Fruit fly (Drosophila melanogaster) whole organism, embryonic: ENCODE data around the gene CG1785.

Source experiments
- CG10654 ChIP-seq: fragments of 200-800 bp; sonication (Bioruptor generic); optimal IDR thresholded peaks from 2 replicates; lab custom pipeline; 2016; ENCODE audit warnings: missing biosample characterization, missing genetic modification characterization
- CG11085 ChIP-seq: fragments of 200-800 bp; sonication (Bioruptor generic); IDR thresholded peaks from 2 replicates; pipeline ENCODE4 v1.3.6; 2022; ENCODE audit warnings: missing biosample characterization, missing genetic modification characterization
- CG12155 ChIP-seq: fragments of 200-800 bp; sonication (Bioruptor generic); optimal IDR thresholded peaks from 3 replicates; lab custom pipeline; 2016; ENCODE audit warnings: missing biosample characterization, missing genetic modification characterization
- CG13424 ChIP-seq: fragments of 200-800 bp; sonication (Bioruptor generic); optimal IDR thresholded peaks from 2 replicates; lab custom pipeline; 2019; ENCODE audit warnings: missing biosample characterization, mild to moderate bottlenecking, missing genetic modification characterization, moderate library complexity
- CG14014 ChIP-seq: fragments of 200-800 bp; sonication (Bioruptor generic); IDR thresholded peaks from 2 replicates; pipeline ENCODE4 v1.3.6; 2022; ENCODE audit warnings: missing biosample characterization, missing genetic modification characterization
- CG14965 ChIP-seq: fragments of 200-800 bp; sonication (Bioruptor generic); optimal IDR thresholded peaks from 2 replicates; lab custom pipeline; 2016; ENCODE audit warnings: missing biosample characterization, missing genetic modification characterization, borderline replicate concordance
- CG16815 ChIP-seq: fragments of 200-800 bp; sonication (Bioruptor generic); optimal IDR thresholded peaks from 3 replicates; lab custom pipeline; 2017; ENCODE audit warnings: missing biosample characterization, mild to moderate bottlenecking, missing genetic modification characterization
- CG17612 ChIP-seq: fragments of 200-800 bp; sonication (Bioruptor generic); IDR thresholded peaks from 2 replicates; pipeline ENCODE4 v1.3.6; 2022; ENCODE audit warnings: missing biosample characterization, missing genetic modification characterization
- CG18262 ChIP-seq: fragments of 200-800 bp; optimal IDR thresholded peaks from 3 replicates; lab custom pipeline; 2019; ENCODE audit warnings: missing biosample characterization, mild to moderate bottlenecking, missing genetic modification characterization, moderate library complexity
- CG18619 ChIP-seq: fragments of 200-800 bp; sonication (Bioruptor generic); optimal IDR thresholded peaks from 3 replicates; lab custom pipeline; 2017; ENCODE audit warnings: missing biosample characterization, mild to moderate bottlenecking, missing genetic modification characterization
- CG2116 ChIP-seq: fragments of 200-800 bp; sonication (Bioruptor generic); optimal IDR thresholded peaks from 3 replicates; lab custom pipeline; 2018; ENCODE audit warnings: missing biosample characterization, mild to moderate bottlenecking, missing genetic modification characterization
- CG2120 ChIP-seq: fragments of 200-800 bp; sonication (Bioruptor generic); optimal IDR thresholded peaks from 3 replicates; lab custom pipeline; 2016; ENCODE audit warnings: missing biosample characterization, missing genetic modification characterization
- CG2129 ChIP-seq: fragments of 200-800 bp; sonication (Bioruptor generic); IDR thresholded peaks from 2 replicates; pipeline ENCODE4 v1.3.6; 2022; ENCODE audit warnings: missing biosample characterization, missing genetic modification characterization; ENCODE audit not compliant: partially characterized antibody
- CG2199 ChIP-seq: fragments of 200-800 bp; sonication (Bioruptor generic); IDR thresholded peaks from 3 replicates; pipeline ENCODE4 v1.3.6; 2022; ENCODE audit warnings: missing biosample characterization, missing genetic modification characterization
- CG2889 ChIP-seq: fragments of 200-800 bp; sonication (Bioruptor generic); IDR thresholded peaks from 3 replicates; pipeline ENCODE4 v1.3.6; 2022; ENCODE audit warnings: missing biosample characterization, missing genetic modification characterization
- CG3407 ChIP-seq: fragments of 200-800 bp; sonication (Bioruptor generic); optimal IDR thresholded peaks from 2 replicates; lab custom pipeline; 2018; ENCODE audit warnings: missing biosample characterization, mild to moderate bottlenecking, missing genetic modification characterization
- CG34422 ChIP-seq: fragments of 200-800 bp; sonication (Bioruptor generic); IDR thresholded peaks from 3 replicates; pipeline ENCODE4 v1.3.6; 2022; ENCODE audit warnings: missing biosample characterization, missing genetic modification characterization
- CG4360 ChIP-seq: fragments of 200-800 bp; sonication (Bioruptor generic); IDR thresholded peaks from 2 replicates; pipeline ENCODE4 v1.3.6; 2022; ENCODE audit warnings: missing biosample characterization, missing genetic modification characterization
- CG4707 ChIP-seq: fragments of 200-800 bp; sonication (Bioruptor generic); optimal IDR thresholded peaks from 2 replicates; lab custom pipeline; 2018; ENCODE audit warnings: missing biosample characterization, mild to moderate bottlenecking, missing genetic modification characterization, moderate library complexity
- CG5245 ChIP-seq: fragments of 200-800 bp; sonication (Bioruptor generic); optimal IDR thresholded peaks from 3 replicates; lab custom pipeline; 2016; ENCODE audit warnings: missing biosample characterization, missing genetic modification characterization
- CTCF ChIP-seq: fragments of 200-800 bp; sonication (Bioruptor generic); optimal IDR thresholded peaks from 2 replicates; lab custom pipeline; 2017; ENCODE audit warnings: missing biosample characterization, mild to moderate bottlenecking, missing genetic modification characterization, moderate library complexity
- D19B ChIP-seq: fragments of 200-800 bp; sonication (Bioruptor generic); optimal IDR thresholded peaks from 2 replicates; lab custom pipeline; 2017; ENCODE audit warnings: missing biosample characterization, mild to moderate bottlenecking, missing genetic modification characterization
- Doc2 ChIP-seq: fragments of 200-800 bp; sonication (Bioruptor generic); IDR thresholded peaks from 2 replicates; pipeline ENCODE4 v1.3.6; 2022; ENCODE audit warnings: missing biosample characterization, missing genetic modification characterization
- Drgx ChIP-seq: fragments of 200-800 bp; sonication (Bioruptor generic); IDR thresholded peaks from 2 replicates; pipeline ENCODE4 v1.3.6; 2022; ENCODE audit warnings: missing biosample characterization, missing genetic modification characterization
- Fer1 ChIP-seq: fragments of 200-800 bp; sonication (Bioruptor generic); optimal IDR thresholded peaks from 2 replicates; lab custom pipeline; 2017; ENCODE audit warnings: missing biosample characterization, mild to moderate bottlenecking, missing genetic modification characterization
- Hmr ChIP-seq: fragments of 200-800 bp; sonication (Bioruptor generic); optimal IDR thresholded peaks from 3 replicates; lab custom pipeline; 2017; ENCODE audit warnings: mild to moderate bottlenecking, missing biosample characterization, missing genetic modification reagents, missing genetic modification characterization
- Hr3 ChIP-seq: fragments of 200-800 bp; sonication (Bioruptor generic); optimal IDR thresholded peaks from 3 replicates; lab custom pipeline; 2016; ENCODE audit warnings: missing biosample characterization, missing genetic modification characterization
- Jarid2 ChIP-seq: fragments of 200-800 bp; sonication (Bioruptor generic); optimal IDR thresholded peaks from 3 replicates; lab custom pipeline; 2017; ENCODE audit warnings: mild to moderate bottlenecking, missing biosample characterization, missing genetic modification reagents, missing genetic modification characterization
- Meics ChIP-seq: fragments of 200-800 bp; sonication (Bioruptor generic); optimal IDR thresholded peaks from 2 replicates; lab custom pipeline; 2017; ENCODE audit warnings: missing biosample characterization, mild to moderate bottlenecking, missing genetic modification characterization
- NK7.1 ChIP-seq: fragments of 200-800 bp; sonication (Bioruptor generic); optimal IDR thresholded peaks from 3 replicates; lab custom pipeline; 2016; ENCODE audit warnings: missing biosample characterization, missing genetic modification characterization
- NfI ChIP-seq: fragments of 200-800 bp; sonication (Bioruptor generic); optimal IDR thresholded peaks from 3 replicates; lab custom pipeline; 2018; ENCODE audit warnings: missing biosample characterization, mild to moderate bottlenecking, missing genetic modification characterization, moderate library complexity
- Sox100B ChIP-seq: fragments of 200-800 bp; sonication (Bioruptor generic); optimal IDR thresholded peaks from 3 replicates; lab custom pipeline; 2018; ENCODE audit warnings: missing biosample characterization, mild to moderate bottlenecking, missing genetic modification characterization
- Xrp1 ChIP-seq: fragments of 200-800 bp; sonication (Bioruptor generic); IDR thresholded peaks from 2 replicates; pipeline ENCODE4 v1.3.6; 2022; ENCODE audit warnings: missing biosample characterization, missing genetic modification characterization
- abd-A ChIP-seq: fragments of 200-800 bp; sonication (Bioruptor generic); optimal IDR thresholded peaks from 3 replicates; lab custom pipeline; 2019; ENCODE audit warnings: missing biosample characterization, mild to moderate bottlenecking, missing genetic modification characterization, moderate library complexity
- ash1 ChIP-seq: fragments of 200-800 bp; sonication (Bioruptor generic); optimal IDR thresholded peaks from 2 replicates; lab custom pipeline; 2018; ENCODE audit warnings: missing biosample characterization, mild to moderate bottlenecking, missing genetic modification characterization
- chinmo ChIP-seq: fragments of 200-800 bp; sonication (Bioruptor generic); IDR thresholded peaks from 4 replicates; pipeline ENCODE4 v1.3.6; 2022; ENCODE audit warnings: missing biosample characterization, missing genetic modification characterization; ENCODE audit not compliant: partially characterized antibody
- croc ChIP-seq: fragments of 200-800 bp; sonication (Bioruptor generic); conservative IDR thresholded peaks from 3 replicates; pipeline ENCODE4 v1.3.6; 2022; ENCODE audit warnings: missing biosample characterization, missing genetic modification characterization
- da ChIP-seq: fragments of 200-800 bp; sonication (Bioruptor generic); optimal IDR thresholded peaks from 2 replicates; lab custom pipeline; 2016; ENCODE audit warnings: missing biosample characterization, missing genetic modification characterization
- dm ChIP-seq: fragments of 200-800 bp; sonication (Bioruptor generic); optimal IDR thresholded peaks from 3 replicates; lab custom pipeline; 2016; ENCODE audit warnings: missing biosample characterization, missing genetic modification characterization
- eyg ChIP-seq: fragments of 200-800 bp; sonication (Bioruptor generic); optimal IDR thresholded peaks from 3 replicates; lab custom pipeline; 2016; ENCODE audit warnings: missing biosample characterization, missing genetic modification characterization
- fd64A ChIP-seq: fragments of 200-800 bp; sonication (Bioruptor generic); optimal IDR thresholded peaks from 3 replicates; lab custom pipeline; 2018; ENCODE audit warnings: missing biosample characterization, mild to moderate bottlenecking, missing genetic modification characterization
- grau ChIP-seq: fragments of 200-800 bp; optimal IDR thresholded peaks from 3 replicates; lab custom pipeline; 2019; ENCODE audit warnings: missing biosample characterization, mild to moderate bottlenecking, missing genetic modification characterization, moderate library complexity
- gsb ChIP-seq: fragments of 200-800 bp; sonication (Bioruptor generic); IDR thresholded peaks from 2 replicates; pipeline ENCODE4 v1.3.6; 2022; ENCODE audit warnings: missing biosample characterization, missing genetic modification characterization
- nerfin-1 ChIP-seq: fragments of 200-800 bp; sonication (Bioruptor generic); optimal IDR thresholded peaks from 3 replicates; lab custom pipeline; 2019; ENCODE audit warnings: missing biosample characterization, mild to moderate bottlenecking, missing genetic modification characterization, moderate library complexity
- run ChIP-seq: fragments of 200-800 bp; sonication (Bioruptor generic); optimal IDR thresholded peaks from 3 replicates; lab custom pipeline; 2018; ENCODE audit warnings: missing biosample characterization, mild to moderate bottlenecking, missing genetic modification characterization
- sisA ChIP-seq: fragments of 200-800 bp; sonication (Bioruptor generic); IDR thresholded peaks from 2 replicates; pipeline ENCODE4 v1.3.6; 2022; ENCODE audit warnings: missing biosample characterization, missing genetic modification characterization
- tgo ChIP-seq: fragments of 200-800 bp; sonication (Bioruptor generic); IDR thresholded peaks from 3 replicates; pipeline ENCODE4 v1.3.6; 2022; ENCODE audit warnings: missing biosample characterization, missing genetic modification characterization
- tna ChIP-seq: fragments of 200-800 bp; sonication (Bioruptor generic); IDR thresholded peaks from 2 replicates; pipeline ENCODE4 v1.3.6; 2022; ENCODE audit warnings: missing biosample characterization, missing genetic modification characterization; ENCODE audit not compliant: partially characterized antibody
- zfh2 ChIP-seq: fragments of 200-800 bp; sonication (Bioruptor generic); optimal IDR thresholded peaks from 2 replicates; lab custom pipeline; 2016; ENCODE audit warnings: missing biosample characterization, missing genetic modification characterization

CG1785 gene

dm6 chrX:8714064-8715046 is at the start of gene CG1785, which contains the start of gene CG2004 (continued):
- peak; percentile 95 for TF ChIP-seq CG2120 (GFP tag; lab: Kevin White, UChicago)
- TF ChIP-seq Hmr (GFP tag; lab: Kevin White, UChicago), result peak; percentile 92
- peak; percentile 90 for TF ChIP-seq CG14014
- TF ChIP-seq Drgx (GFP tag; lab: Robert Waterston, UW), result peak; percentile 82
- no peak for TF ChIP-seq NK7.1 (GFP tag; lab: Kevin White, UChicago)
- peak; percentile 84 for TF ChIP-seq Meics (GFP tag; lab: Kevin White, UChicago)
- TF ChIP-seq CG34422, result peak; percentile 95
- TF ChIP-seq chinmo, result 0 out of 4 replicates have a peak, but pooled peaks have one; percentile 44
- TF ChIP-seq croc (GFP tag; lab: Robert Waterston, UW), result peak; percentile 90
- peak; percentile 67 for TF ChIP-seq abd-A
- TF ChIP-seq gsb (GFP tag; lab: Robert Waterston, UW), result peak; percentile 86
- peak; percentile 89 for TF ChIP-seq grau
- peak; percentile 90 for TF ChIP-seq CG16815 (GFP tag; lab: Kevin White, UChicago)
- TF ChIP-seq nerfin-1 (tag; lab: Kevin White, UChicago), result peak; percentile 82
- TF ChIP-seq Jarid2 (GFP tag; lab: Kevin White, UChicago), result peak; percentile 46
- TF ChIP-seq CG12155 (GFP tag; lab: Kevin White, UChicago), result peak; percentile 90
- TF ChIP-seq CG4360 (GFP tag; lab: Robert Waterston, UW), result peak; percentile 35; the same call in 1 of the 2 replicates
- peak; percentile 76 for TF ChIP-seq Doc2
- peak; percentile 90 for TF ChIP-seq Fer1
- peak; percentile 40 for TF ChIP-seq fd64A (GFP tag; lab: Kevin White, UChicago)
- TF ChIP-seq Sox100B (GFP tag; lab: Kevin White, UChicago), result peak; percentile 82
- TF ChIP-seq zfh2 (GFP tag; lab: Kevin White, UChicago), result peak; percentile 88
- TF ChIP-seq tna, result no peak
- peak; percentile 69 for TF ChIP-seq da (GFP tag; lab: Kevin White, UChicago)
- peak; percentile 92 for TF ChIP-seq NfI (GFP tag; lab: Kevin White, UChicago)
- peak; percentile 91 for TF ChIP-seq CG13424
- peak; percentile 80 for TF ChIP-seq CG2116 (GFP tag; lab: Kevin White, UChicago)
- peak; percentile 56 for TF ChIP-seq ash1
- TF ChIP-seq CG5245 (GFP tag; lab: Kevin White, UChicago), result peak; percentile 90
- TF ChIP-seq Hr3, result peak; percentile 91
- TF ChIP-seq dm (GFP tag; lab: Kevin White, UChicago), result peak; percentile 89
- peak; percentile 68 for TF ChIP-seq D19B (GFP tag; lab: Kevin White, UChicago)
- TF ChIP-seq CG2889 (GFP tag; lab: Robert Waterston, UW), result peak; percentile 92
- TF ChIP-seq CG17612, result peak; percentile 82
- peak; percentile 58 for TF ChIP-seq run (tag; lab: Kevin White, UChicago)
- TF ChIP-seq CG18619 (GFP tag; lab: Kevin White, UChicago), result peak; percentile 90
- no peak for TF ChIP-seq CTCF (GFP tag; lab: Kevin White, UChicago)
- peak; percentile 95 for TF ChIP-seq sisA (GFP tag; lab: Robert Waterston, UW)
- peak; percentile 50 for TF ChIP-seq CG4707
- TF ChIP-seq CG18262 (tag; lab: Kevin White, UChicago), result peak; percentile 86
- TF ChIP-seq Xrp1 (GFP tag; lab: Robert Waterston, UW), result peak; percentile 96
- peak; percentile 94 for TF ChIP-seq tgo (GFP tag; lab: Robert Waterston, UW)
- peak; percentile 90 for TF ChIP-seq CG11085 (GFP tag; lab: Robert Waterston, UW)
- TF ChIP-seq CG14965 (GFP tag; lab: Kevin White, UChicago), result no peak
- TF ChIP-seq eyg (GFP tag; lab: Kevin White, UChicago), result no peak
- peak; percentile 79 for TF ChIP-seq CG3407 (GFP tag; lab: Kevin White, UChicago)
- TF ChIP-seq CG2199, result peak; percentile 91
- TF ChIP-seq CG10654 (GFP tag; lab: Kevin White, UChicago), result peak; percentile 88
- TF ChIP-seq CG2129 (GFP tag; lab: Robert Waterston, UW), result peak; percentile 46; the same call in 1 of the 2 replicates
